Fruit fly (Drosophila melanogaster) Kc167 (cell line): ENCODE results near the gene CG9231.

Experiments used
- insv ChIP-seq: fragments of >200 bp; optimal IDR thresholded peaks from 3 replicates; lab custom pipeline; 2018; ENCODE audit warnings: missing external identifiers
- psq ChIP-seq: fragments of >200 bp; optimal IDR thresholded peaks from 2 replicates; lab custom pipeline; 2017; ENCODE audit warnings: missing external identifiers

DNA sequence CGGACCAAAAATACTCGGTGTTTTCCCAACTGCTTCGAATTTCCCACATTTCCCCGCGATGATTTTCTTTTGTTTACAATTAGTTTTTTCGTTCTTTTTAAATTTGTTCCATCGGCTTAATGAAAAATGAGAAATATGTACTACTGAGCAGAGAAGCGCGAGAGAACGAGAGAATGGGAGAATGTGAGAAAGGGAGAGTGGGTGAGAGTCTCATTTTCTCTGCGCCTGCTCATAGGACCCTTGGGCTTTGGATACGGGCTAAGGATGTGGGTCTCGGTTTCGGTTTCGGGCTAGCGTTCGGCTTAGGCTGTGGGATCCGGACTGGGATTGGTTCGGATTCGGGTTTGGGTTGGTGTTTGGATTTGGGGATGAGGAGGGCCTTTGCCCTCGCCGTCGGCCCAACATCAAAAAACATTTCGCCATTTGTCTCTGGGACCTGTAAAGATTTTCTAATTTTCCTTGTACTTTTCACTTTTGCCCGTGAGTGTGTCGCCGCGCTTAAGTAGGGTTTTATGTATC, 5.0 kb downstream of the CG9231 start:
- TF ChIP-seq psq (lab: Kevin White, UChicago): no peak
- no peak for TF ChIP-seq insv (lab: Kevin White, UChicago)
